Worm (Caenorhabditis elegans): Measurements from ENCODE around the gene rps-24.

rps-24 gene

DNA sequence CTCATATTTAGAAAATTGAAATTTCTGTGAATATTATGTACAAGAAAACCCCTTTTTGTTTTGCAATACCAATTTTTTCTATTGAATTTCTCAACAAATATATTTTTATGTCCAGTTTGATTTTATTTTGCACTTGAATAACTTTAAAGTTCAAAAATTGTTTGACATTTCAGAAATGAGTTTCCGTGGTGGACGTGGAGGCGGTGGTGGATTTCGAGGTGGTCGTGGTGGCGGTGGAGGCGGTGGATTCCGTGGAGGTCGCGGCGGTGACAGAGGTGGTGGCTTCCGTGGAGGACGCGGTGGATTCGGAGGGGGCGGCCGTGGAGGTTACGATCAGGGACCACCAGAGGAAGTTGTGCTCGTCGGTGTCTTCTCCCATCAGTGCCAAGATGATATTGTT is 40.3 kb downstream of the rps-24 start, which contains the start of gene garr-1:
TSS of gene garr-1 (plus strand) at position 174 of the 400 bp plus-strand sequence.
- TF ChIP-seq aha-1 (tag), result peak; percentile 51
- no peak for TF ChIP-seq nhr-42 (GFP tag; IDR thresholded peaks at IDR 0.05)
- TF ChIP-seq Y48G9A.11 (GFP tag; IDR thresholded peaks at IDR 0.05), result no peak
- no peak for TF ChIP-seq ZK337.2 (GFP tag; IDR thresholded peaks at IDR 0.05)
- TF ChIP-seq set-16 (GFP tag; IDR thresholded peaks at IDR 0.05), result peak; percentile 75
- TF ChIP-seq ama-1 (optimal IDR thresholded peaks at IDR 0.05), result no peak
- no peak for TF ChIP-seq lim-7 (GFP tag; IDR thresholded peaks at IDR 0.05)
- TF ChIP-seq ctbp-1 (GFP tag; IDR thresholded peaks at IDR 0.05), result no peak
- no peak for TF ChIP-seq nhr-76 (tag; optimal IDR thresholded peaks at IDR 0.05)

DNA sequence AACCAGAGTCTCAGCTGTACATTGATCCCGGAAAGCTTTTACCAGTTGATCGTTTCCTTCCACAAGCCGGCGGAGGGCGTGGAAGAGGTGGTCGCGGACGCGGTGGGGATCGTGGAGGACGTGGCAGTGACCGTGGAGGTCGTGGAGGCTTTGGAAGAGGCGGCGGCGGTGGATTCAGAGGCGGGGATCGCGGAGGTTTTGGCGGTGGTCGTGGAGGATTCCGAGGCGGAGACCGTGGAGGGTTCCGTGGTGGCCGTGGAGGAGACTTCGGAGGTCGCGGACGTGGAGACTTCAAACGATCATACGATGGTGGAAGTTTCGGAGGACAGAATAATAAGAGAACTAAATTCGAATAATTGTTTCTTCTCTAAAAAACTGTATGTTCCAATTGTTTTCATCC is 40.9 kb downstream of the rps-24 start:
- TF ChIP-seq hlh-11 (tag; optimal IDR thresholded peaks at IDR 0.05) (no peak), lsy-2 (tag; optimal IDR thresholded peaks at IDR 0.05) (no peak), fkh-10 (GFP tag; optimal IDR thresholded peaks at IDR 0.05) (no peak), fos-1 (tag; optimal IDR thresholded peaks at IDR 0.05) (no peak), ctbp-1 (GFP tag; IDR thresholded peaks at IDR 0.05) (no peak), ceh-44 (GFP tag; IDR thresholded peaks at IDR 0.05) (no peak), tag-97 (GFP tag; IDR thresholded peaks at IDR 0.05) (no peak), lin-38 (GFP tag; IDR thresholded peaks at IDR 0.05) (no peak), madf-5 (GFP tag; IDR thresholded peaks at IDR 0.05) (0 out of 4 replicates have a peak, but pooled peaks of 1 of the 2 experiments have one; percentile 33), dmd-6 (GFP tag; IDR thresholded peaks at IDR 0.05) (no peak), ama-1 (optimal IDR thresholded peaks at IDR 0.05) (no peak), jun-1 (tag; optimal IDR thresholded peaks at IDR 0.05) (no peak), ZK337.2 (GFP tag; IDR thresholded peaks at IDR 0.05) (no peak), F37D6.2 (tag; optimal IDR thresholded peaks at IDR 0.05) (no peak), zip-2 (tag; optimal IDR thresholded peaks at IDR 0.05) (no peak), R02D3.7 (tag; optimal IDR thresholded peaks at IDR 0.05) (no peak), dve-1 (tag; optimal IDR thresholded peaks at IDR 0.05; ENCODE audit: insufficient read depth) (no peak), unc-39 (tag; optimal IDR thresholded peaks at IDR 0.05) (no peak), ztf-7 (tag; optimal IDR thresholded peaks at IDR 0.05) (no peak), unc-130 (GFP tag; optimal IDR thresholded peaks at IDR 0.05) (no peak), nhr-237 (tag; optimal IDR thresholded peaks at IDR 0.05) (no peak), pqm-1 (tag; optimal IDR thresholded peaks at IDR 0.05) (no peak), dmd-9 (GFP tag; IDR thresholded peaks at IDR 0.05) (0 out of 2 replicates have a peak, but pooled peaks have one; percentile 15), ceh-28 (tag; optimal IDR thresholded peaks at IDR 0.05) (no peak), attf-4 (tag; optimal IDR thresholded peaks at IDR 0.05) (no peak), nhr-102 (tag; optimal IDR thresholded peaks at IDR 0.05) (no peak), spr-1 (tag; optimal IDR thresholded peaks at IDR 0.05) (no peak), ceh-82 (tag; optimal IDR thresholded peaks at IDR 0.05) (no peak), ceh-20 (GFP tag; IDR thresholded peaks at IDR 0.05) (no peak), mes-2 (tag; optimal IDR thresholded peaks at IDR 0.05; ENCODE audit: poor library complexity, severe bottlenecking) (no peak), madf-9 (GFP tag; conservative IDR thresholded peaks at IDR 0.05) (no peak), set-16 (GFP tag; IDR thresholded peaks at IDR 0.05) (peak; percentile 96), unc-62 (GFP tag; optimal IDR thresholded peaks at IDR 0.05 in 1 of 2) (no peak), unc-62 (tag; optimal IDR thresholded peaks at IDR 0.05) (no peak), spr-3 (GFP tag; optimal IDR thresholded peaks at IDR 0.05) (no peak), nhr-11 (tag; optimal IDR thresholded peaks at IDR 0.05) (no peak), gei-8 (GFP tag; optimal IDR thresholded peaks at IDR 0.05) (no peak), nhr-77 (tag; optimal IDR thresholded peaks at IDR 0.05) (no peak), egl-43 (GFP tag; IDR thresholded peaks at IDR 0.05) (peak; percentile 54), tra-1 (GFP tag; IDR thresholded peaks at IDR 0.05) (no peak), skn-1 (tag; optimal IDR thresholded peaks at IDR 0.05) (no peak), aha-1 (tag) (peak; percentile 21), lin-29 (GFP tag; IDR thresholded peaks at IDR 0.05) (no peak), cey-2 (tag; optimal IDR thresholded peaks at IDR 0.05; ENCODE audit: borderline replicate concordance, insufficient read depth) (no peak), ceh-62 (tag; optimal IDR thresholded peaks at IDR 0.05) (no peak)
